Worm (Caenorhabditis elegans) whole organism, L2 larva: ENCODE results near the gene stc-1.

ENCODE experiments used
- C34F6.9 ChIP-seq: fragments of 150-350 bp; optimal IDR thresholded peaks from 2 replicates; lab custom pipeline; 2014; ENCODE audit warnings: missing biosample characterization, missing genetic modification characterization
- F13H6.1 ChIP-seq: sonication (generic microtip); optimal IDR thresholded peaks from 2 replicates; lab custom pipeline; 2016; ENCODE audit warnings: missing genetic modification characterization, missing compliant biosample characterization
- ZK546.5 ChIP-seq: sonication (generic microtip); optimal IDR thresholded peaks from 2 replicates; lab custom pipeline; 2017; ENCODE audit warnings: missing biosample characterization, missing genetic modification characterization
- alr-1 ChIP-seq: fragments of 150-350 bp; optimal IDR thresholded peaks from 2 replicates; lab custom pipeline; 2014; ENCODE audit warnings: missing biosample characterization, missing genetic modification characterization
- aly-2 ChIP-seq: fragments of 150-350 bp; optimal IDR thresholded peaks from 2 replicates; lab custom pipeline; 2014; ENCODE audit warnings: missing biosample characterization, missing genetic modification characterization
- ama-1 ChIP-seq: fragments of 150-350 bp; optimal IDR thresholded peaks from 2 replicates; lab custom pipeline; 2018; ENCODE audit warnings: inconsistent platforms
- blmp-1 ChIP-seq: sonication (generic microtip); optimal IDR thresholded peaks from 2 replicates; lab custom pipeline; 2017; ENCODE audit warnings: missing genetic modification characterization, mild to moderate bottlenecking, missing compliant biosample characterization, antibody characterized with exemption, moderate library complexity; ENCODE audit not compliant: insufficient read depth
- ceh-16 ChIP-seq: fragments of 150-350 bp; optimal IDR thresholded peaks from 2 replicates; lab custom pipeline; 2014; ENCODE audit warnings: missing biosample characterization, missing genetic modification characterization
- crh-2 ChIP-seq: sonication (generic microtip); optimal IDR thresholded peaks from 2 replicates; lab custom pipeline; 2017; ENCODE audit warnings: missing biosample characterization, missing genetic modification characterization
- dmd-4 ChIP-seq: sonication (generic microtip); optimal IDR thresholded peaks from 2 replicates; lab custom pipeline; 2017; ENCODE audit warnings: missing biosample characterization, missing genetic modification characterization
- egl-27 ChIP-seq: sonication (generic microtip); optimal IDR thresholded peaks from 3 replicates; lab custom pipeline; 2017; ENCODE audit warnings: missing biosample characterization, missing genetic modification reagents, missing genetic modification characterization
- elt-1 ChIP-seq: fragments of 150-350 bp; optimal IDR thresholded peaks from 2 replicates; lab custom pipeline; 2014; ENCODE audit warnings: missing biosample characterization, missing genetic modification characterization
- elt-3 ChIP-seq: sonication (generic microtip); optimal IDR thresholded peaks from 2 replicates; lab custom pipeline; 2017; ENCODE audit warnings: missing biosample characterization, missing genetic modification characterization
- fos-1 ChIP-seq: fragments of 150-350 bp; optimal IDR thresholded peaks from 2 replicates; lab custom pipeline; 2014; ENCODE audit warnings: missing biosample characterization, missing genetic modification characterization
- gmeb-1 ChIP-seq: fragments of 150-350 bp; optimal IDR thresholded peaks from 2 replicates; lab custom pipeline; 2014; ENCODE audit warnings: missing biosample characterization, missing genetic modification characterization
- lin-11 ChIP-seq: fragments of 150-350 bp; sonication (generic microtip); optimal IDR thresholded peaks from 2 replicates; lab custom pipeline; 2014; ENCODE audit warnings: missing biosample characterization, missing genetic modification characterization, inconsistent platforms, mixed read lengths
- lin-13 ChIP-seq: fragments of 150-350 bp; optimal IDR thresholded peaks from 2 replicates; lab custom pipeline; 2014; ENCODE audit warnings: missing biosample characterization, missing genetic modification reagents, missing genetic modification characterization
- lin-39 ChIP-seq: fragments of 150-350 bp; optimal IDR thresholded peaks from 2 replicates; lab custom pipeline; 2014; ENCODE audit warnings: missing biosample characterization, missing genetic modification reagents, missing genetic modification characterization
- lsy-2 ChIP-seq, 2 experiments: fragments of 150-350 bp in 1 of 2; sonication (generic microtip) in 1 of 2; optimal IDR thresholded peaks; 2 replicates each; lab custom pipeline; 2014 to 2017; ENCODE audit warnings: missing biosample characterization in 2 of 2, missing genetic modification characterization in 2 of 2
- mab-5 ChIP-seq: fragments of 150-350 bp; optimal IDR thresholded peaks from 2 replicates; lab custom pipeline; 2014; ENCODE audit warnings: missing biosample characterization, missing genetic modification characterization
- mbf-1 ChIP-seq: sonication (generic microtip); optimal IDR thresholded peaks from 2 replicates; lab custom pipeline; 2017; ENCODE audit warnings: missing biosample characterization, missing genetic modification characterization
- mdl-1 ChIP-seq, 2 experiments: fragments of 150-350 bp in 1 of 2; sonication (generic microtip) in 1 of 2; optimal IDR thresholded peaks; 2 replicates each; lab custom pipeline; 2017; ENCODE audit warnings: missing biosample characterization in 2 of 2, missing genetic modification characterization in 2 of 2
- nhr-10 ChIP-seq: sonication (generic microtip); optimal IDR thresholded peaks from 2 replicates; lab custom pipeline; 2017; ENCODE audit warnings: missing biosample characterization, missing genetic modification characterization
- nhr-11 ChIP-seq: fragments of 150-350 bp; optimal IDR thresholded peaks from 2 replicates; lab custom pipeline; 2014; ENCODE audit warnings: missing biosample characterization, missing genetic modification characterization
- nhr-129 ChIP-seq: fragments of 150-350 bp; optimal IDR thresholded peaks from 2 replicates; lab custom pipeline; 2014; ENCODE audit warnings: missing biosample characterization, missing genetic modification characterization
- nhr-21 ChIP-seq: fragments of 150-350 bp; optimal IDR thresholded peaks from 2 replicates; lab custom pipeline; 2014; ENCODE audit warnings: missing biosample characterization, missing genetic modification characterization
- nhr-23 ChIP-seq: fragments of 150-350 bp; optimal IDR thresholded peaks from 2 replicates; lab custom pipeline; 2014; ENCODE audit warnings: missing biosample characterization, missing genetic modification reagents, missing genetic modification characterization
- nhr-25 ChIP-seq: fragments of 150-350 bp; sonication (generic microtip); optimal IDR thresholded peaks from 3 replicates; lab custom pipeline; 2014; ENCODE audit warnings: missing biosample characterization, missing genetic modification characterization
- nhr-6 ChIP-seq: fragments of 150-350 bp; optimal IDR thresholded peaks from 2 replicates; lab custom pipeline; 2014; ENCODE audit warnings: missing biosample characterization, missing genetic modification characterization
- nhr-77 ChIP-seq: fragments of 150-350 bp; optimal IDR thresholded peaks from 2 replicates; lab custom pipeline; 2014; ENCODE audit warnings: missing biosample characterization, missing genetic modification characterization
- peb-1 ChIP-seq: fragments of 150-350 bp; optimal IDR thresholded peaks from 2 replicates; lab custom pipeline; 2014; ENCODE audit warnings: missing biosample characterization, missing genetic modification characterization
- sem-4 ChIP-seq: fragments of 150-350 bp; optimal IDR thresholded peaks from 2 replicates; lab custom pipeline; 2014; ENCODE audit warnings: missing biosample characterization, missing genetic modification reagents, missing genetic modification characterization
- skn-1 ChIP-seq: sonication (generic microtip); optimal IDR thresholded peaks from 2 replicates; lab custom pipeline; 2017; ENCODE audit warnings: missing biosample characterization, missing genetic modification characterization
- sma-3 ChIP-seq: sonication (generic microtip); optimal IDR thresholded peaks from 2 replicates; lab custom pipeline; 2016; ENCODE audit warnings: missing genetic modification reagents, missing genetic modification characterization, missing compliant biosample characterization
- sma-9 ChIP-seq, 2 experiments: fragments of 150-350 bp in 1 of 2; sonication (generic microtip) in 1 of 2; optimal IDR thresholded peaks; 2 replicates each; lab custom pipeline; 2014 to 2016; ENCODE audit warnings: missing genetic modification characterization in 2 of 2, mild to moderate bottlenecking in 1 of 2, missing biosample characterization in 1 of 2, missing compliant biosample characterization in 1 of 2, missing genetic modification reagents in 1 of 2, moderate library complexity in 1 of 2
- unc-62 ChIP-seq: fragments of 150-350 bp; optimal IDR thresholded peaks from 2 replicates; lab custom pipeline; 2014; ENCODE audit warnings: missing biosample characterization, missing genetic modification reagents, missing genetic modification characterization
- zag-1 ChIP-seq: fragments of 150-350 bp; optimal IDR thresholded peaks from 2 replicates; lab custom pipeline; 2014; ENCODE audit warnings: missing biosample characterization, missing genetic modification characterization
- ztf-1 ChIP-seq: fragments of 200-800 bp; sonication (Bioruptor generic); conservative IDR thresholded peaks from 2 replicates; pipeline ENCODE4 v1.3.6; 2022; ENCODE audit warnings: missing genetic modification characterization, missing compliant biosample characterization
- ztf-11 ChIP-seq: sonication (generic microtip); optimal IDR thresholded peaks from 2 replicates; lab custom pipeline; 2017; ENCODE audit warnings: missing biosample characterization, missing genetic modification characterization
- ztf-4 ChIP-seq: fragments of 150-350 bp; optimal IDR thresholded peaks from 2 replicates; lab custom pipeline; 2014; ENCODE audit warnings: missing biosample characterization, missing genetic modification characterization

The stc-1 gene

ce11 chrII:8607662-8608061 lies 41.7 kb upstream of the stc-1 start, which contains the start of gene F28C6.10:
TSS of gene F28C6.10 (plus strand) at chrII:8607962.
- TF ChIP-seq skn-1 (tag; lab: Kevin White, UChicago), result no peak
- TF ChIP-seq elt-3, result no peak
- TF ChIP-seq mab-5 (tag; lab: Kevin White, UChicago), result no peak
- TF ChIP-seq nhr-21, result no peak
- no peak for TF ChIP-seq ztf-1
- no peak for TF ChIP-seq zag-1 (tag; lab: Kevin White, UChicago)
- no peak for TF ChIP-seq nhr-11
- no peak for TF ChIP-seq crh-2 (tag; lab: Kevin White, UChicago)
- TF ChIP-seq nhr-23 (tag; lab: Kevin White, UChicago), result no peak
- TF ChIP-seq C34F6.9 (tag; lab: Kevin White, UChicago), result no peak
- TF ChIP-seq sma-9 (GFP tag; optimal IDR thresholded peaks at IDR 0.05; lab: Kevin White, UChicago), result no peak
- TF ChIP-seq sma-9 (tag; optimal IDR thresholded peaks at IDR 0.05; lab: Kevin White, UChicago), result no peak
- TF ChIP-seq ZK546.5 (tag; lab: Kevin White, UChicago), result no peak

- TF ChIP-seq lsy-2 (tag; optimal IDR thresholded peaks at IDR 0.05; lab: Kevin White, UChicago), result no peak
- TF ChIP-seq elt-1 (tag; lab: Kevin White, UChicago), result no peak
- TF ChIP-seq aly-2, result no peak
- no peak for TF ChIP-seq gmeb-1 (tag; lab: Kevin White, UChicago)
Measured at ce11 chrII:8606549-8606948, 40.6 kb upstream of the stc-1 start, which contains the start of gene F28C6.8. TSS of gene F28C6.8 (plus strand) at chrII:8606849.

- TF ChIP-seq sma-9 (GFP tag; optimal IDR thresholded peaks at IDR 0.05; lab: Kevin White, UChicago), result peak; percentile 8
- TF ChIP-seq sma-9 (tag; optimal IDR thresholded peaks at IDR 0.05; lab: Kevin White, UChicago), result no peak
- no peak for TF ChIP-seq ztf-4 (tag; lab: Kevin White, UChicago)
- no peak for TF ChIP-seq egl-27 (tag; lab: Kevin White, UChicago)
- no peak for TF ChIP-seq ztf-11 (tag; lab: Kevin White, UChicago)
- TF ChIP-seq fos-1 (tag; lab: Kevin White, UChicago), result peak; percentile 9
- no peak for TF ChIP-seq mbf-1 (tag; lab: Kevin White, UChicago)
- no peak for TF ChIP-seq ztf-1
- TF ChIP-seq lin-39, result no peak
- no peak for TF ChIP-seq elt-1 (tag; lab: Kevin White, UChicago)
- TF ChIP-seq lin-13 (GFP tag; lab: Kevin White, UChicago), result peak; percentile 33
- no peak for TF ChIP-seq zag-1 (tag; lab: Kevin White, UChicago)
- TF ChIP-seq aly-2, result no peak
- TF ChIP-seq nhr-21, result peak; percentile 35
- TF ChIP-seq sma-3 (GFP tag; lab: Kevin White, UChicago), result no peak
- TF ChIP-seq nhr-11, result no peak
- TF ChIP-seq blmp-1 (tag; lab: Kevin White, UChicago), result no peak
- TF ChIP-seq unc-62, result no peak
- TF ChIP-seq elt-3, result no peak
- no peak for TF ChIP-seq peb-1 (tag; lab: Kevin White, UChicago)
- no peak for TF ChIP-seq mdl-1 (tag; optimal IDR thresholded peaks at IDR 0.05; lab: Kevin White, UChicago)
- no peak for TF ChIP-seq nhr-6
- peak; percentile 35 for TF ChIP-seq sem-4 (tag; lab: Kevin White, UChicago)
- no peak for TF ChIP-seq nhr-10 (tag; lab: Kevin White, UChicago)
- peak in 1 of 2 experiments; percentile 58 for TF ChIP-seq lsy-2 (tag; optimal IDR thresholded peaks at IDR 0.05; lab: Kevin White, UChicago)
- no peak for TF ChIP-seq ama-1 (lab: Kevin White, UChicago)
- TF ChIP-seq ceh-16 (tag; lab: Kevin White, UChicago), result no peak
- no peak for TF ChIP-seq lin-11 (tag; lab: Kevin White, UChicago)
- TF ChIP-seq nhr-77 (tag; lab: Kevin White, UChicago), result no peak
- peak; percentile 14 for TF ChIP-seq nhr-129 (tag; lab: Kevin White, UChicago)
- TF ChIP-seq dmd-4 (tag; lab: Kevin White, UChicago), result no peak
- peak; percentile 36 for TF ChIP-seq crh-2 (tag; lab: Kevin White, UChicago)
- TF ChIP-seq gmeb-1 (tag; lab: Kevin White, UChicago), result no peak
- no peak for TF ChIP-seq alr-1 (tag; lab: Kevin White, UChicago)
- no peak for TF ChIP-seq F13H6.1
- TF ChIP-seq nhr-25 (tag; lab: Kevin White, UChicago), result no peak
- TF ChIP-seq, all 48 proteins: peak for 8
Measured at ce11 chrII:8603567-8604359, 37.8 kb upstream of the stc-1 start, which contains the start of gene suf-1. TSS of gene suf-1 (plus strand) at chrII:8603846.
